Fruit fly (Drosophila melanogaster): ENCODE data around the gene Sirt7.

The Sirt7 gene

DNA sequence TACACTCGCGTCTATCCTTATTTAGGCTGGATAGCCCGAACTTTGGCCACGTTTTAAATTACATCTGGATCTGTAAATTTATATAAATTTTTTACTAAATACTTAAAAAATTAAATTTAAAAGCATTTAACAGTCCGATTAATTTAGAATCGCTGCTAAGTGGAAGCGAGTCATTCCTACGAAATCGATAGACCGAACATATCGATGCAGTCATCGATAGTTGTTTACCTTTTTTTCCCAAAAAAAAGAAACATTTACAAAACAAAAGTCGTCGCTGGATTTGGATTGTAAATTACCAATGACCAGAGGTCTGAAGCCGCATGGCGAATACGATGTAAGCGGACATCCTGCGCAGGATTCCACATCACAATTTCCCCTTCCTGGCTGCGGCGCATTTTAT lies at the start of gene Sirt7:
Gene Sirt7 (plus strand): TSS at position 218 of the 400 bp plus-strand sequence.
- TF ChIP-seq CG7987 (GFP tag; optimal IDR thresholded peaks at IDR 0.05) (no peak), zen2 (GFP tag; IDR thresholded peaks at IDR 0.05; ENCODE audit: partially characterized antibody) (peak; percentile 97), jigr1 (GFP tag; IDR thresholded peaks at IDR 0.05) (peak; percentile 87; the same call in 1 of the 3 replicates), Sox102F (GFP tag; optimal IDR thresholded peaks at IDR 0.05) (no peak), Dref (GFP tag; IDR thresholded peaks at IDR 0.05) (peak; percentile 91), CG15514 (GFP tag; optimal IDR thresholded peaks at IDR 0.05) (peak; percentile 21), Drgx (GFP tag; IDR thresholded peaks at IDR 0.05) (peak; percentile 81), ato (GFP tag; IDR thresholded peaks at IDR 0.05; ENCODE audit: partially characterized antibody) (peak; percentile 91), Med (GFP tag) (peak; percentile 62), knrl (GFP tag; IDR thresholded peaks at IDR 0.05; ENCODE audit: partially characterized antibody) (peak; percentile 94), sna (GFP tag; IDR thresholded peaks at IDR 0.05; ENCODE audit: partially characterized antibody) (peak; percentile 94), vnd (GFP tag; IDR thresholded peaks at IDR 0.05; ENCODE audit: partially characterized antibody) (peak; percentile 91), tna (GFP tag; IDR thresholded peaks at IDR 0.05; ENCODE audit: partially characterized antibody) (peak; percentile 93), CG13287 (GFP tag; IDR thresholded peaks at IDR 0.05; ENCODE audit: partially characterized antibody) (peak; percentile 98), hb (GFP tag; IDR thresholded peaks at IDR 0.05; ENCODE audit: partially characterized antibody) (peak; percentile 86), chinmo (GFP tag; IDR thresholded peaks at IDR 0.05; ENCODE audit: partially characterized antibody) (peak; percentile 92; the same call in 3 of the 4 replicates), Hr3 (GFP tag; optimal IDR thresholded peaks at IDR 0.05) (no peak), CG14860 (GFP tag; IDR thresholded peaks at IDR 0.05; ENCODE audit: partially characterized antibody) (peak; percentile 94), CG14710 (tag; optimal IDR thresholded peaks at IDR 0.05) (peak; percentile 49), dm (GFP tag; optimal IDR thresholded peaks at IDR 0.05) (no peak), CG10267 (tag; optimal IDR thresholded peaks at IDR 0.05) (peak; percentile 53), Sin3A (optimal IDR thresholded peaks at IDR 0.05) (peak; percentile 29), Mes4 (GFP tag; optimal IDR thresholded peaks at IDR 0.05) (no peak), H15 (GFP tag; IDR thresholded peaks at IDR 0.05) (no peak), Myb (GFP tag; optimal IDR thresholded peaks at IDR 0.05) (peak; percentile 30), lola (GFP tag; optimal IDR thresholded peaks at IDR 0.05) (no peak), row (GFP tag; IDR thresholded peaks at IDR 0.05) (peak; percentile 55; the same call in 2 of the 3 replicates), lbe (GFP tag; optimal IDR thresholded peaks at IDR 0.05) (peak; percentile 49), stwl (tag; optimal IDR thresholded peaks at IDR 0.05) (peak; percentile 71), CG9932 (GFP tag; IDR thresholded peaks at IDR 0.05) (peak; percentile 29; the same call in 1 of the 2 replicates), Dp (GFP tag; optimal IDR thresholded peaks at IDR 0.05) (peak; percentile 35), CG12236 (GFP tag; optimal IDR thresholded peaks at IDR 0.05) (no peak), CG9609 (GFP tag; optimal IDR thresholded peaks at IDR 0.05) (no peak), CHES-1-like (GFP tag; optimal IDR thresholded peaks at IDR 0.05) (peak; percentile 5), MESR4 (GFP tag; optimal IDR thresholded peaks at IDR 0.05) (peak; percentile 22), CG6791 (GFP tag; IDR thresholded peaks at IDR 0.05; ENCODE audit: partially characterized antibody) (peak; percentile 97), amos (GFP tag; IDR thresholded peaks at IDR 0.05; ENCODE audit: partially characterized antibody) (peak; percentile 95), CG32532 (GFP tag; IDR thresholded peaks at IDR 0.05) (no peak), CG12659 (GFP tag; optimal IDR thresholded peaks at IDR 0.05) (peak; percentile 30), MBD-R2 (GFP tag; IDR thresholded peaks at IDR 0.05) (peak; percentile 90), CG2129 (GFP tag; IDR thresholded peaks at IDR 0.05; ENCODE audit: partially characterized antibody) (peak; percentile 93), nerfin-2 (GFP tag; IDR thresholded peaks at IDR 0.05; ENCODE audit: partially characterized antibody) (peak; percentile 86), CG7357 (GFP tag; IDR thresholded peaks at IDR 0.05) (peak; percentile 63; the same call in 2 of the 3 replicates), trem (tag; optimal IDR thresholded peaks at IDR 0.05) (peak; percentile 30), CG34422 (GFP tag; IDR thresholded peaks at IDR 0.05) (peak; percentile 64; the same call in 1 of the 3 replicates), phol (tag; optimal IDR thresholded peaks at IDR 0.05) (peak; percentile 13), CG34224 (GFP tag; IDR thresholded peaks at IDR 0.05; ENCODE audit: partially characterized antibody) (peak; percentile 97), hbn (GFP tag; IDR thresholded peaks at IDR 0.05; ENCODE audit: partially characterized antibody) (peak; percentile 96)

All from whole organism, embryonic.